Fruit fly (Drosophila melanogaster) S2 (cell line): ENCODE measurements around the gene tzn.
A peak's percentile ranks its signal among the peaks of the same experiment; 100 is the strongest.

Source experiments
- CG8478 ChIP-seq: fragments of >200 bp; optimal IDR thresholded peaks from 2 replicates; lab custom pipeline; 2018
- CTCF ChIP-seq, 2 experiments: fragments of >200 bp; optimal IDR thresholded peaks; 2 replicates each; lab custom pipeline; 2018

Gene tzn

dm6 chr3L:20798325-20798846 is at the start of gene tzn, which contains the start of gene CG3698:
Gene tzn (plus strand): TSS chr3L:20798645.
Gene CG3698 (minus strand): TSS chr3L:20798375.
- no peak for TF ChIP-seq CG8478 (lab: Kevin White, UChicago)
- TF ChIP-seq CTCF (optimal IDR thresholded peaks at IDR 0.05; lab: Kevin White, UChicago), result peak; percentile 86 to 91

dm6 chr3L:20750391-20750790 is 48.1 kb upstream of the tzn start:
- TF ChIP-seq CG8478 (lab: Kevin White, UChicago) (no peak), CTCF (optimal IDR thresholded peaks at IDR 0.05; lab: Kevin White, UChicago) (no peak)

- TF ChIP-seq CTCF (optimal IDR thresholded peaks at IDR 0.05; lab: Kevin White, UChicago) (no peak), CG8478 (lab: Kevin White, UChicago) (no peak)
Observed at dm6 chr3L:20752964-20753363, 45.5 kb upstream of the tzn start.

- no peak for TF ChIP-seq CG8478 (lab: Kevin White, UChicago)
- no peak for TF ChIP-seq CTCF (optimal IDR thresholded peaks at IDR 0.05; lab: Kevin White, UChicago)
Observed at dm6 chr3L:20755585-20755984, 42.9 kb upstream of the tzn start, which contains the start of gene CG33912. Gene CG33912 (minus strand): TSS chr3L:20755685.

dm6 chr3L:20758583-20758982 is 39.9 kb upstream of the tzn start, which contains the start of gene CG43251:
Gene CG43251 (plus strand): TSS chr3L:20758883.
- TF ChIP-seq CTCF (optimal IDR thresholded peaks at IDR 0.05; lab: Kevin White, UChicago) (no peak), CG8478 (lab: Kevin White, UChicago) (no peak)

- no peak for TF ChIP-seq CG8478 (lab: Kevin White, UChicago)
- no peak for TF ChIP-seq CTCF (optimal IDR thresholded peaks at IDR 0.05; lab: Kevin White, UChicago)
Observed at dm6 chr3L:20761482-20761881, 37.0 kb upstream of the tzn start.

- no peak for TF ChIP-seq CG8478 (lab: Kevin White, UChicago)
- TF ChIP-seq CTCF (optimal IDR thresholded peaks at IDR 0.05; lab: Kevin White, UChicago), result no peak
Observed at dm6 chr3L:20767227-20767626, 31.2 kb upstream of the tzn start.

dm6 chr3L:20769350-20769749 is 29.1 kb upstream of the tzn start, which contains the start of the genes CG4074 and CG4186:
Gene CG4074 (minus strand): TSS chr3L:20769500.
Gene CG4186 (plus strand): TSS chr3L:20769586.
- TF ChIP-seq CG8478 (lab: Kevin White, UChicago) (no peak), CTCF (optimal IDR thresholded peaks at IDR 0.05; lab: Kevin White, UChicago) (peak in 1 of 2 experiments; percentile 9)

dm6 chr3L:20771001-20771890 is 27.2 kb upstream of the tzn start, which contains the start of the genes CG4042 and Pitslre:
Gene CG4042 (minus strand): TSS chr3L:20771507.
Gene Pitslre (plus strand): TSS chr3L:20771528.
- TF ChIP-seq CG8478 (lab: Kevin White, UChicago) (no peak), CTCF (optimal IDR thresholded peaks at IDR 0.05; lab: Kevin White, UChicago) (no peak)

dm6 chr3L:20771891-20772646 is 26.4 kb upstream of the tzn start:
- TF ChIP-seq CTCF (optimal IDR thresholded peaks at IDR 0.05; lab: Kevin White, UChicago) (no peak), CG8478 (lab: Kevin White, UChicago) (no peak)

dm6 chr3L:20772647-20773015 is 25.8 kb upstream of the tzn start:
- no peak for TF ChIP-seq CG8478 (lab: Kevin White, UChicago)
- TF ChIP-seq CTCF (optimal IDR thresholded peaks at IDR 0.05; lab: Kevin White, UChicago), result no peak

- TF ChIP-seq CTCF (optimal IDR thresholded peaks at IDR 0.05; lab: Kevin White, UChicago), result no peak
- TF ChIP-seq CG8478 (lab: Kevin White, UChicago), result no peak
Observed at dm6 chr3L:20777496-20777895, 20.9 kb upstream of the tzn start.

dm6 chr3L:20778224-20779063 is 20.0 kb upstream of the tzn start, which contains the start of the genes Pex16 and Pex14:
Gene Pex16 (minus strand): TSS chr3L:20778264.
Gene Pex14 (plus strand): TSS chr3L:20778799.
- TF ChIP-seq CTCF (optimal IDR thresholded peaks at IDR 0.05; lab: Kevin White, UChicago) (no peak), CG8478 (lab: Kevin White, UChicago) (no peak)
